Fruit fly (Drosophila melanogaster): ENCODE measurements around the gene CG14891.

CG14891 gene

DNA sequence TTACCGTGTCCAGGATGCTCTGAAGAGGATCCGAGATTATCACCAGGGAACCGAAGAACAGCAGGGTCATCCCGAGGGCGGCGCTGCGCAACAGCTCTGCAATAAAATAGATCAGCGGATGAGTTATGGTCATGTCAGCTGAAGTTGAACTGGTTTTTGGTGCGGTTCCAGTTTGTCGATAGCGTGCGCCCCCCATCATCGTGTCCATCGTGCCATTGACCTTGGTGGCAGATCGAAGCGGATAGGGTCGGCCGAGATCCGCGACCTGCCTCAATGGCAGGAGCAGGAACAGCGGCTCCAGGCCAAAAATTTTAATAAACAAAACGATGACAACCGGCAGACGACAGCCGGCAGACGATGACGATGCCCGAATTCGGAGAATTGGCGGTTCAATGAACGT, 28.3 kb downstream of the CG14891 start:
- no peak for TF ChIP-seq CG6792 (GFP tag; optimal IDR thresholded peaks at IDR 0.05)
- peak in 1 of 2 experiments; percentile 32 for TF ChIP-seq ss (GFP tag; optimal IDR thresholded peaks at IDR 0.05)

DNA sequence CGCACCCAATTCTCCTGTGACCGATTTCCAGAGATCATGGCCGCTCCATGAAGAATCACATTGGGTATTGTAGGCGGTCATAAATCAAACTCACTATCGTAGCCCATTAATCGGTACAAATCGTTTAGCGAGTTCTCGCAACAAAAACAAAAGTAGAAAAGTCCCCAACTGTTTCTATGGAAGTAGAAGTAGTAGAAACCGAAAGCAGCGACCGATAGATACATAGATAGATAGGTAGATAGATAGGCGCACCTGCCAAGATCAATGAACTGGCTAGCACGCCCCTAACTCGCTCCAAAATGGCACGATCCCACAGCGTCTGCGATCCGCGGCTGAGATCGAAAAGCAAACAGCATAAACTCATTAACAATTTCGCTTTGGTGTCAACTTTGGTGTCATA, 29.4 kb downstream of the CG14891 start:
- TF ChIP-seq CG15336 (GFP tag; IDR thresholded peaks at IDR 0.05) (no peak), salr (GFP tag; optimal IDR thresholded peaks at IDR 0.05) (no peak), vri (GFP tag; optimal IDR thresholded peaks at IDR 0.05) (no peak), Gug (GFP tag; IDR thresholded peaks at IDR 0.05) (no peak), CG11902 (GFP tag; optimal IDR thresholded peaks at IDR 0.05) (no peak), fkh (GFP tag; optimal IDR thresholded peaks at IDR 0.05) (no peak), CG3032 (tag; optimal IDR thresholded peaks at IDR 0.05) (no peak), fd59A (GFP tag; optimal IDR thresholded peaks at IDR 0.05) (no peak), CG8632 (GFP tag; optimal IDR thresholded peaks at IDR 0.05) (no peak), lz (GFP tag; optimal IDR thresholded peaks at IDR 0.05) (no peak), esn (GFP tag; optimal IDR thresholded peaks at IDR 0.05) (no peak), cyc (GFP tag; optimal IDR thresholded peaks at IDR 0.05) (no peak), CG7368 (GFP tag; optimal IDR thresholded peaks at IDR 0.05) (no peak), OdsH (GFP tag; optimal IDR thresholded peaks at IDR 0.05) (no peak), Ets96B (tag; optimal IDR thresholded peaks at IDR 0.05) (no peak), CG6163 (GFP tag; IDR thresholded peaks at IDR 0.05) (no peak), CG11762 (GFP tag; optimal IDR thresholded peaks at IDR 0.05; ENCODE audit: insufficient read depth) (no peak)

- TF ChIP-seq CG8319 (GFP tag; optimal IDR thresholded peaks at IDR 0.05) (no peak), net (GFP tag; optimal IDR thresholded peaks at IDR 0.05) (no peak), CG10631 (GFP tag; optimal IDR thresholded peaks at IDR 0.05) (no peak), eg (GFP tag; IDR thresholded peaks at IDR 0.05) (no peak), Ets96B (tag; optimal IDR thresholded peaks at IDR 0.05) (no peak), CG7368 (GFP tag; optimal IDR thresholded peaks at IDR 0.05) (no peak), Lpt (GFP tag; optimal IDR thresholded peaks at IDR 0.05) (no peak), fd59A (GFP tag; optimal IDR thresholded peaks at IDR 0.05) (no peak), CG10669 (GFP tag; optimal IDR thresholded peaks at IDR 0.05) (no peak), cyc (GFP tag; optimal IDR thresholded peaks at IDR 0.05) (no peak), CG1621 (tag; optimal IDR thresholded peaks at IDR 0.05) (no peak), CG6276 (GFP tag; optimal IDR thresholded peaks at IDR 0.05) (no peak)
These were observed 33.4 kb downstream of the CG14891 start, which contains the start of gene CG10345 for dm6 chr3R:16604715-16605114. Gene CG10345, minus strand, starts transcription at chr3R:16604861.

- no peak for TF ChIP-seq CG8319 (GFP tag; optimal IDR thresholded peaks at IDR 0.05)
- TF ChIP-seq topi (GFP tag; optimal IDR thresholded peaks at IDR 0.05): no peak
- no peak for TF ChIP-seq CG11762 (GFP tag; optimal IDR thresholded peaks at IDR 0.05; ENCODE audit: insufficient read depth)
- no peak for TF ChIP-seq CG16779 (tag; optimal IDR thresholded peaks at IDR 0.05)
- no peak for TF ChIP-seq dsx (GFP tag; optimal IDR thresholded peaks at IDR 0.05; ENCODE audit: poor library complexity, severe bottlenecking)
- TF ChIP-seq achi (GFP tag; optimal IDR thresholded peaks at IDR 0.05): no peak
- no peak for TF ChIP-seq ss (GFP tag; optimal IDR thresholded peaks at IDR 0.05)
- no peak for TF ChIP-seq spab (GFP tag; optimal IDR thresholded peaks at IDR 0.05)
- no peak for TF ChIP-seq Gug (GFP tag; IDR thresholded peaks at IDR 0.05)
- no peak for TF ChIP-seq CG34406 (GFP tag; optimal IDR thresholded peaks at IDR 0.05)
- no peak for TF ChIP-seq CG3032 (tag; optimal IDR thresholded peaks at IDR 0.05)
- TF ChIP-seq CG6276 (GFP tag; optimal IDR thresholded peaks at IDR 0.05): no peak
- TF ChIP-seq CG8632 (GFP tag; optimal IDR thresholded peaks at IDR 0.05): no peak
- TF ChIP-seq OdsH (GFP tag; optimal IDR thresholded peaks at IDR 0.05): no peak
- no peak for TF ChIP-seq vri (GFP tag; optimal IDR thresholded peaks at IDR 0.05)
These were observed 34.6 kb downstream of the CG14891 start for dm6 chr3R:16605929-16606328.

- no peak for TF ChIP-seq Smox (GFP tag; optimal IDR thresholded peaks at IDR 0.05)
- TF ChIP-seq CG11902 (GFP tag; optimal IDR thresholded peaks at IDR 0.05): no peak
- TF ChIP-seq CG10669 (GFP tag; optimal IDR thresholded peaks at IDR 0.05): no peak
- no peak for TF ChIP-seq fkh (GFP tag; optimal IDR thresholded peaks at IDR 0.05)
- TF ChIP-seq OdsH (GFP tag; optimal IDR thresholded peaks at IDR 0.05): no peak
- no peak for TF ChIP-seq ss (GFP tag; optimal IDR thresholded peaks at IDR 0.05)
- no peak for TF ChIP-seq CG6276 (GFP tag; optimal IDR thresholded peaks at IDR 0.05)
- no peak for TF ChIP-seq CG3919 (GFP tag; optimal IDR thresholded peaks at IDR 0.05)
These were observed 37.6 kb downstream of the CG14891 start, which contains the start of gene NPF for dm6 chr3R:16608920-16609319. Gene NPF, plus strand, starts transcription at chr3R:16609220.

All from whole organism, prepupa.